Worm (Caenorhabditis elegans) whole organism, mixed stage, embryonic: ENCODE results near the gene fipr-3.

Experiments
- M03D4.4 ChIP-seq: sonication (generic microtip); optimal IDR thresholded peaks from 2 replicates; lab custom pipeline; 2017; ENCODE audit warnings: mild to moderate bottlenecking, missing genetic modification characterization, missing compliant biosample characterization
- bed-3 ChIP-seq: fragments of 200-800 bp; sonication (Bioruptor generic); optimal IDR thresholded peaks from 3 replicates; lab custom pipeline; 2018; ENCODE audit warnings: mild to moderate bottlenecking, missing genetic modification characterization, moderate library complexity, missing compliant biosample characterization
- blmp-1 ChIP-seq: fragments of 150-350 bp; optimal IDR thresholded peaks from 2 replicates; lab custom pipeline; 2014; ENCODE audit warnings: missing biosample characterization, missing genetic modification characterization
- ceh-39 ChIP-seq: fragments of 150-350 bp; optimal IDR thresholded peaks from 2 replicates; lab custom pipeline; 2014; ENCODE audit warnings: missing biosample characterization, missing genetic modification characterization
- ceh-43 ChIP-seq: fragments of 200-800 bp; sonication (Bioruptor generic); optimal IDR thresholded peaks from 2 replicates; lab custom pipeline; 2018; ENCODE audit warnings: mild to moderate bottlenecking, missing genetic modification characterization, moderate library complexity, missing compliant biosample characterization
- ceh-83 ChIP-seq: fragments of 200-800 bp; sonication (Bioruptor generic); optimal IDR thresholded peaks from 2 replicates; lab custom pipeline; 2018; ENCODE audit warnings: mild to moderate bottlenecking, missing genetic modification characterization, missing compliant biosample characterization
- ces-1 ChIP-seq: fragments of 150-350 bp; optimal IDR thresholded peaks from 2 replicates; lab custom pipeline; 2014; ENCODE audit warnings: missing biosample characterization, missing genetic modification reagents, missing genetic modification characterization
- cnd-1 ChIP-seq: fragments of 200-800 bp; sonication (Bioruptor generic); optimal IDR thresholded peaks from 2 replicates; lab custom pipeline; 2018; ENCODE audit warnings: mild to moderate bottlenecking, missing genetic modification characterization, missing compliant biosample characterization
- drap-1 ChIP-seq: fragments of 200-800 bp; sonication (Bioruptor generic); optimal IDR thresholded peaks from 3 replicates; lab custom pipeline; 2018; ENCODE audit warnings: mild to moderate bottlenecking, missing genetic modification characterization, missing compliant biosample characterization
- elt-1 ChIP-seq: sonication (generic microtip); optimal IDR thresholded peaks from 2 replicates; lab custom pipeline; 2017; ENCODE audit warnings: missing genetic modification characterization, mild to moderate bottlenecking, missing compliant biosample characterization, antibody characterized with exemption, moderate library complexity, borderline replicate concordance; ENCODE audit not compliant: insufficient read depth
- ham-2 ChIP-seq: fragments of 200-800 bp; sonication (Bioruptor generic); optimal IDR thresholded peaks from 2 replicates; lab custom pipeline; 2018; ENCODE audit warnings: mild to moderate bottlenecking, missing genetic modification characterization, missing compliant biosample characterization
- hlh-1 ChIP-seq: fragments of 150-350 bp; optimal IDR thresholded peaks from 2 replicates; lab custom pipeline; 2014; ENCODE audit warnings: missing biosample characterization, missing genetic modification reagents, missing genetic modification characterization
- lin-13 ChIP-seq: fragments of 150-350 bp; optimal IDR thresholded peaks from 2 replicates; lab custom pipeline; 2014; ENCODE audit warnings: missing biosample characterization, missing genetic modification characterization
- lin-32 ChIP-seq: fragments of 200-800 bp; sonication (Bioruptor generic); optimal IDR thresholded peaks from 2 replicates; lab custom pipeline; 2018; ENCODE audit warnings: mild to moderate bottlenecking, missing genetic modification characterization, missing compliant biosample characterization
- lsy-2 ChIP-seq: fragments of 150-350 bp; optimal IDR thresholded peaks from 2 replicates; lab custom pipeline; 2014; ENCODE audit warnings: missing biosample characterization, missing genetic modification characterization
- mep-1 ChIP-seq: fragments of 150-350 bp; optimal IDR thresholded peaks from 2 replicates; lab custom pipeline; 2017; ENCODE audit warnings: missing biosample characterization, missing genetic modification reagents, missing genetic modification characterization, inconsistent platforms
- mls-2 ChIP-seq: sonication (generic microtip); optimal IDR thresholded peaks from 2 replicates; lab custom pipeline; 2016; ENCODE audit warnings: mild to moderate bottlenecking, missing genetic modification characterization, moderate library complexity, missing compliant biosample characterization
- nhr-12 ChIP-seq: fragments of 150-350 bp; optimal IDR thresholded peaks from 2 replicates; lab custom pipeline; 2014; ENCODE audit warnings: missing biosample characterization, missing genetic modification characterization
- nhr-2 ChIP-seq: fragments of 150-350 bp; optimal IDR thresholded peaks from 2 replicates; lab custom pipeline; 2014; ENCODE audit warnings: missing biosample characterization, missing genetic modification characterization
- nhr-237 ChIP-seq: fragments of 150-350 bp; optimal IDR thresholded peaks from 2 replicates; lab custom pipeline; 2014; ENCODE audit warnings: missing biosample characterization, missing genetic modification characterization
- nhr-28 ChIP-seq: fragments of 150-350 bp; optimal IDR thresholded peaks from 2 replicates; lab custom pipeline; 2014; ENCODE audit warnings: missing biosample characterization, missing genetic modification characterization
- nhr-76 ChIP-seq: sonication (generic microtip); optimal IDR thresholded peaks from 2 replicates; lab custom pipeline; 2017; ENCODE audit warnings: missing biosample characterization, missing genetic modification characterization
- pha-4 ChIP-seq: fragments of 150-350 bp; optimal IDR thresholded peaks from 2 replicates; lab custom pipeline; 2018; ENCODE audit warnings: missing biosample characterization, missing genetic modification reagents, missing genetic modification characterization
- snpc-4 ChIP-seq: fragments of 150-350 bp; optimal IDR thresholded peaks from 2 replicates; lab custom pipeline; 2014; ENCODE audit warnings: missing biosample characterization, missing genetic modification characterization
- sptf-1 ChIP-seq: sonication (generic microtip); optimal IDR thresholded peaks from 2 replicates; lab custom pipeline; 2017; ENCODE audit warnings: mild to moderate bottlenecking, missing genetic modification characterization, moderate library complexity, missing compliant biosample characterization
- tbx-8 ChIP-seq: fragments of 200-800 bp; sonication (Bioruptor generic); optimal IDR thresholded peaks from 2 replicates; lab custom pipeline; 2018; ENCODE audit warnings: mild to moderate bottlenecking, missing genetic modification characterization, moderate library complexity, missing compliant biosample characterization
- unc-120 ChIP-seq: sonication (generic microtip); optimal IDR thresholded peaks from 2 replicates; lab custom pipeline; 2017; ENCODE audit warnings: missing genetic modification characterization, missing compliant biosample characterization; ENCODE audit not compliant: poor library complexity, severe bottlenecking
- unc-39 ChIP-seq: fragments of 150-350 bp; optimal IDR thresholded peaks from 2 replicates; lab custom pipeline; 2014; ENCODE audit warnings: missing biosample characterization, missing genetic modification characterization
- unc-62 ChIP-seq: fragments of 150-350 bp; optimal IDR thresholded peaks from 2 replicates; lab custom pipeline; 2014; ENCODE audit warnings: missing biosample characterization, missing genetic modification reagents, missing genetic modification characterization
- zip-8 ChIP-seq: fragments of 150-350 bp; optimal IDR thresholded peaks from 2 replicates; lab custom pipeline; 2014; ENCODE audit warnings: missing biosample characterization, missing genetic modification characterization
- ztf-11 ChIP-seq: fragments of 150-350 bp; optimal IDR thresholded peaks from 2 replicates; lab custom pipeline; 2014; ENCODE audit warnings: missing biosample characterization, missing genetic modification characterization

The fipr-3 gene

DNA sequence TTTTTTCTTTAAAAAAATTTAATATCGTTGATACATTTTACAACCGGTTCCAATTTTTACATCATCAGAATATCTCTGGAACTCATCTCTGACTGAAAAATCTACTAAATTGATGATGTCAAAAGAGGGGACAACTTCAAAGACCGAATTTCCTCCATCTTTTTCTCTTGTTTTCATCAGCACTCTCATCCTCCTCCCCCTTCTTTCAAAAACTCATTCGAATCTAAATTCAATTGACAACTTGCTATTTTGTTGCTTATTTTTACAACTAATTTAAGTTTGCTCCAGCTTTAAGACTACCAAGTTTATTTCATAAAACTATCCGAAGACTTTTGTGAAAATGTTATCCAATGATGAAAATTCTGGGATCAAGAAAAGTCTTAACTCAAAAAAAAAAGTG, 24.2 kb upstream of the fipr-3 start:
- peak; percentile 16 for TF ChIP-seq ces-1
- no peak for TF ChIP-seq ceh-43
- TF ChIP-seq, all 35 proteins: peak for 1

DNA sequence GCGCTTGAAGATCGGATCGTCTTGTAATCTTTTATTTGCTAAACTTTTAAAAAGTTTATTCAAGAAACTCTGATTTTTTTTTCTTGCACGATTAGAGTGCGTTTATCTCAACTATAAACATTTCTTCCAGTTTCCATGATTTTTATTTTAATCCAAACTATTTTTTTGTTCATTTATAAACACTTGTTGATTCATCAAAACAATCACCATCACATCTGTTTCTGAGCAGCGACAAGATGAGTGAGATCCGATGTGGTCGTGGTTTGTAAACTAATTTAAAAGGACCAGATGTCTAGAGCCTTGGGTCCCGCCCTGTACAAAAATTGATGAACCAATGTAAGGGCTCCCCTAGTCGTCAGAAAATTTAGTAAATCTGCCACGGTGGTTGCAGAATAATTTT, 22.0 kb upstream of the fipr-3 start:
- no peak for TF ChIP-seq nhr-237
- no peak for TF ChIP-seq pha-4 (tag; lab: Kevin White, UChicago)
- no peak for TF ChIP-seq cnd-1 (tag; lab: Kevin White, UChicago)
- no peak for TF ChIP-seq blmp-1 (tag; lab: Kevin White, UChicago)

- no peak for TF ChIP-seq unc-62 (GFP tag; lab: Kevin White, UChicago)
- no peak for TF ChIP-seq lsy-2
- TF ChIP-seq snpc-4: no peak
- no peak for TF ChIP-seq lin-32
- no peak for TF ChIP-seq ces-1
- no peak for TF ChIP-seq ztf-11 (tag; lab: Kevin White, UChicago)
- no peak for TF ChIP-seq M03D4.4
- no peak for TF ChIP-seq lin-13 (tag; lab: Kevin White, UChicago)
- no peak for TF ChIP-seq ham-2 (GFP tag; lab: Kevin White, UChicago)
- no peak for TF ChIP-seq nhr-237
- TF ChIP-seq bed-3 (GFP tag; lab: Kevin White, UChicago): no peak
- TF ChIP-seq pha-4 (tag; lab: Kevin White, UChicago): no peak
- no peak for TF ChIP-seq hlh-1 (tag; lab: Kevin White, UChicago)
- no peak for TF ChIP-seq tbx-8 (GFP tag; lab: Kevin White, UChicago)
- TF ChIP-seq nhr-2 (tag; lab: Kevin White, UChicago): no peak
- no peak for TF ChIP-seq ceh-83 (GFP tag; lab: Kevin White, UChicago)
- no peak for TF ChIP-seq mls-2 (tag; lab: Kevin White, UChicago)
- no peak for TF ChIP-seq nhr-76 (tag; lab: Kevin White, UChicago)
- TF ChIP-seq elt-1 (tag; lab: Kevin White, UChicago): no peak
These were observed 17.4 kb upstream of the fipr-3 start, which contains the start of gene frpr-17 for ce11 chrX:14405817-14406216. TSS of gene frpr-17 (plus strand) at chrX:14406117.

DNA sequence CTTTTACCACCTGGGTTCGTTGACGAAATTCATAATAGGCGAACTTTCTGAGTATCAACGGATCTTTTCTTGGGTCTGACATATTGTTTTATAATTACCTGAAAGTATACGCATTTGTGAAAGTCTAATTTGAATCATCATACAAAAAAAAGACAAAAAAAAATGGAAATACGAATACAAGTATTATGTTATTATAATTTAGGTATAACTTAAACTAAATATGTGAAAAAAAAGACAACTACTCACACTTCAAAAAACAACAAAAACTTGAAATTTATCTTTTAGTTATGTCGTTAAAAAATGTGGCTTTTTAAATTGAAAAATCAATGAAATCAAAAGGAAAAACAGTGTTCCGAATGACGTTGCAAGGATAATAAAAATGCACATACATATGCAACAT, 10.4 kb upstream of the fipr-3 start, which contains the start of gene fbxa-179:
Gene fbxa-179, minus strand, starts transcription at position 101 of the 400 bp plus-strand sequence.
- TF ChIP-seq unc-120 (no peak), hlh-1 (tag; lab: Kevin White, UChicago) (no peak), nhr-76 (tag; lab: Kevin White, UChicago) (no peak), unc-39 (tag; lab: Kevin White, UChicago) (no peak), nhr-28 (no peak), nhr-12 (no peak), ztf-11 (tag; lab: Kevin White, UChicago) (no peak)

- TF ChIP-seq sptf-1 (tag; lab: Kevin White, UChicago): no peak
- no peak for TF ChIP-seq tbx-8 (GFP tag; lab: Kevin White, UChicago)
- TF ChIP-seq unc-62 (GFP tag; lab: Kevin White, UChicago): no peak
- TF ChIP-seq unc-120: no peak
- no peak for TF ChIP-seq elt-1 (tag; lab: Kevin White, UChicago)
- no peak for TF ChIP-seq nhr-12
- TF ChIP-seq ceh-39 (tag; lab: Kevin White, UChicago): no peak
- TF ChIP-seq drap-1 (GFP tag; lab: Kevin White, UChicago): no peak
- TF ChIP-seq unc-39 (tag; lab: Kevin White, UChicago): no peak
- TF ChIP-seq mep-1 (tag; lab: Kevin White, UChicago): no peak
- no peak for TF ChIP-seq zip-8 (tag; lab: Kevin White, UChicago)
- TF ChIP-seq nhr-2 (tag; lab: Kevin White, UChicago): no peak
These were observed 7.6 kb upstream of the fipr-3 start, which contains the start of gene F23D12.10 for ce11 chrX:14415641-14416040. TSS of gene F23D12.10 (minus strand) at chrX:14415741.

DNA sequence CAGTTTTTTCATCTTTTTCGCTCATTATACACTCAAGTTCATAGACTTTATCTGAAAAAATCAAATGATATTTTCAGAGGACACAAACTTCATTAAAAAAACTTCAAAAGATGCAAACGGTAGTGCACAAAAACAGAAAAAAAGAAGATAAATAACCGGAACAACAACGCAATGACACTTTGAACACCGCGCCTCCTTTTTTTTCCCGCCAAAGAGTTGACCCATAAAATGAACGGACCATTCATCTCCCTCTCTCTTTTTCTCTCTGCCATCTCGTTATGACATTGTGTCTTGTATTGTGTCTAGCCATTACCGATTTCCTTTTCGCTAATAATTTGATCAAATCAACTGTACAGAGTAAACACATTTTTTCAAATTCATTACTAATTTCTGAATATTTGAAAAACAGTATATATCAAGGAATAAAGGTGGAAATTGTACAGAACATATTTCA, 1.6 kb upstream of the fipr-3 start, which contains the start of gene F23D12.2:
Gene F23D12.2, minus strand, starts transcription at position 51 of the 454 bp plus-strand sequence.
- no peak for TF ChIP-seq snpc-4
- TF ChIP-seq sptf-1 (tag; lab: Kevin White, UChicago): no peak
- no peak for TF ChIP-seq ham-2 (GFP tag; lab: Kevin White, UChicago)
- no peak for TF ChIP-seq zip-8 (tag; lab: Kevin White, UChicago)
- TF ChIP-seq drap-1 (GFP tag; lab: Kevin White, UChicago): no peak
- no peak for TF ChIP-seq unc-62 (GFP tag; lab: Kevin White, UChicago)
- TF ChIP-seq ces-1: no peak
